Worm (Caenorhabditis elegans) whole organism, L3 larva: ENCODE measurements around the gene F59E12.17.

ENCODE experiments used
- R02D3.7 ChIP-seq: fragments of 150-350 bp; optimal IDR thresholded peaks from 2 replicates; lab custom pipeline; 2014; ENCODE audit warnings: missing biosample characterization, missing genetic modification characterization
- aly-2 ChIP-seq: fragments of 150-350 bp; optimal IDR thresholded peaks from 2 replicates; lab custom pipeline; 2014; ENCODE audit warnings: missing biosample characterization, missing genetic modification characterization
- egl-27 ChIP-seq: sonication (generic microtip); optimal IDR thresholded peaks from 4 replicates; lab custom pipeline; 2017; ENCODE audit warnings: missing biosample characterization, missing genetic modification reagents, missing genetic modification characterization
- elt-2 ChIP-seq: sonication (generic microtip); optimal IDR thresholded peaks from 2 replicates; lab custom pipeline; 2016; ENCODE audit warnings: missing genetic modification reagents, mild to moderate bottlenecking, missing genetic modification characterization, missing compliant biosample characterization
- lin-39 ChIP-seq: fragments of 150-350 bp; optimal IDR thresholded peaks from 2 replicates; lab custom pipeline; 2018; ENCODE audit warnings: missing biosample characterization, missing genetic modification reagents, missing genetic modification characterization
- nhr-11 ChIP-seq: fragments of 150-350 bp; optimal IDR thresholded peaks from 2 replicates; lab custom pipeline; 2014; ENCODE audit warnings: missing biosample characterization, missing genetic modification characterization
- pha-4 ChIP-seq: fragments of 150-350 bp; optimal IDR thresholded peaks from 2 replicates; lab custom pipeline; 2014; ENCODE audit warnings: missing biosample characterization, missing genetic modification reagents, missing genetic modification characterization
- pqm-1 ChIP-seq: fragments of 150-350 bp; optimal IDR thresholded peaks from 2 replicates; lab custom pipeline; 2017; ENCODE audit warnings: missing biosample characterization, missing genetic modification characterization, inconsistent platforms
- snpc-4 ChIP-seq: fragments of 150-350 bp; optimal IDR thresholded peaks from 2 replicates; lab custom pipeline; 2014; ENCODE audit warnings: missing biosample characterization, missing genetic modification characterization
- tbx-2 ChIP-seq: sonication (generic microtip); optimal IDR thresholded peaks from 2 replicates; lab custom pipeline; 2016; ENCODE audit warnings: mild to moderate bottlenecking, missing genetic modification characterization, missing compliant biosample characterization
- unc-39 ChIP-seq: sonication (generic microtip); optimal IDR thresholded peaks from 4 replicates; lab custom pipeline; 2017; ENCODE audit warnings: missing biosample characterization, missing genetic modification characterization

DNA sequence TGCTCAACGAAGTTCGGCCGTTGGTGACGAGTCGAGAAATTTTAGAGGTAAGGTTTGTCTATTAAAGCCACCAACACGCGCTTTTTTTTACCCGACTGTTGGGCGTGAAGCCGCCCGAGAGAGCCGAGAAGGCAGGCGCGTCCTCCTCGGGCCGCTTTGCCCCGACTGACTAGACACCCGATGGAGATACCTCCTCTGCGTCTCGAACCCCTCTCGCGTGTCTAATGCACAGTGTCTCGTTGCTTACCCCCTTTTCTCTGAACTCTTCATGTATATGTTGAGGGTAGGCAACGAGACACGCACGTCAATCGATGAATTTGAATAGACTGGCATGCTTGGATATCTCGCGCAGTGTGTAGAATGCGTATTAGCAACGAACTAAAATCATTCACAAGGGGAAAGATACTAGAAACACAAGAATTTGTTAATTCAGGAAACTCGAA is 12.5 kb upstream of the F59E12.17 start:
- TF ChIP-seq tbx-2, result peak; percentile 82
- no peak for TF ChIP-seq egl-27 (tag; lab: Kevin White, UChicago)
- TF ChIP-seq pqm-1, result peak; percentile 46
- TF ChIP-seq lin-39 (tag; lab: Kevin White, UChicago), result peak; percentile 86
- TF ChIP-seq pha-4, result peak; percentile 72
- TF ChIP-seq nhr-11 (tag; lab: Kevin White, UChicago), result peak; percentile 20
- no peak for TF ChIP-seq unc-39 (tag; lab: Kevin White, UChicago)
- TF ChIP-seq R02D3.7 (tag; lab: Kevin White, UChicago), result peak; percentile 65
- peak; percentile 50 for TF ChIP-seq snpc-4
- TF ChIP-seq aly-2 (tag; lab: Kevin White, UChicago), result no peak
- peak; percentile 84 for TF ChIP-seq elt-2 (tag; lab: Kevin White, UChicago)
